Fruit fly (Drosophila melanogaster) whole organism, pupa: ENCODE data around the gene Sbp2.

ENCODE experiments used
- CG10348 ChIP-seq: fragments of 200-800 bp; sonication (Bioruptor generic); IDR thresholded peaks from 2 replicates; pipeline ENCODE4 v1.3.6; 2022; ENCODE audit warnings: missing biosample characterization, missing genetic modification characterization
- CG12605 ChIP-seq: fragments of 200-800 bp; sonication (Bioruptor generic); IDR thresholded peaks from 2 replicates; pipeline ENCODE4 v1.3.6; 2022; ENCODE audit warnings: missing biosample characterization, missing genetic modification characterization
- CG13204 ChIP-seq: fragments of 200-800 bp; sonication (Bioruptor generic); optimal IDR thresholded peaks from 2 replicates; lab custom pipeline; 2018; ENCODE audit warnings: missing biosample characterization, mild to moderate bottlenecking, missing genetic modification characterization, moderate library complexity
- CG14655 ChIP-seq: fragments of 200-800 bp; sonication (Bioruptor generic); optimal IDR thresholded peaks from 3 replicates; lab custom pipeline; 2017; ENCODE audit warnings: mild to moderate bottlenecking, missing biosample characterization, missing genetic modification reagents, missing genetic modification characterization
- CG15710 ChIP-seq: fragments of 200-800 bp; sonication (Bioruptor generic); optimal IDR thresholded peaks from 2 replicates; lab custom pipeline; 2018; ENCODE audit warnings: missing biosample characterization, mild to moderate bottlenecking, missing genetic modification characterization, moderate library complexity
- CG17806 ChIP-seq: fragments of 200-800 bp; sonication (Bioruptor generic); optimal IDR thresholded peaks from 2 replicates; lab custom pipeline; 2018; ENCODE audit warnings: missing biosample characterization, mild to moderate bottlenecking, missing genetic modification characterization, moderate library complexity
- CG32121 ChIP-seq: fragments of 200-800 bp; sonication (Bioruptor generic); IDR thresholded peaks from 2 replicates; pipeline ENCODE4 v1.3.6; 2022; ENCODE audit warnings: missing biosample characterization, missing genetic modification characterization
- CG34367 ChIP-seq: fragments of 200-800 bp; sonication (Bioruptor generic); optimal IDR thresholded peaks from 2 replicates; lab custom pipeline; 2018; ENCODE audit warnings: missing biosample characterization, mild to moderate bottlenecking, missing genetic modification characterization
- CG4496 ChIP-seq: fragments of 200-800 bp; sonication (Bioruptor generic); IDR thresholded peaks from 3 replicates; pipeline ENCODE4 v1.3.6; 2022; ENCODE audit warnings: missing biosample characterization, missing genetic modification characterization
- CG8159 ChIP-seq: fragments of 200-800 bp; sonication (Bioruptor generic); optimal IDR thresholded peaks from 3 replicates; lab custom pipeline; 2018; ENCODE audit warnings: missing biosample characterization, mild to moderate bottlenecking, missing genetic modification characterization, moderate library complexity
- CG8301 ChIP-seq: fragments of 200-800 bp; sonication (Bioruptor generic); optimal IDR thresholded peaks from 2 replicates; lab custom pipeline; 2018; ENCODE audit warnings: missing biosample characterization, mild to moderate bottlenecking, missing genetic modification characterization
- CG9948 ChIP-seq: fragments of 200-800 bp; sonication (Bioruptor generic); optimal IDR thresholded peaks from 2 replicates; lab custom pipeline; 2018; ENCODE audit warnings: missing biosample characterization, mild to moderate bottlenecking, missing genetic modification characterization, moderate library complexity
- D1 ChIP-seq: fragments of 200-800 bp; sonication (Bioruptor generic); optimal IDR thresholded peaks from 2 replicates; lab custom pipeline; 2018; ENCODE audit warnings: missing biosample characterization, mild to moderate bottlenecking, missing genetic modification characterization, moderate library complexity
- EcR ChIP-seq: fragments of 200-800 bp; sonication (Bioruptor generic); optimal IDR thresholded peaks from 3 replicates; lab custom pipeline; 2019; ENCODE audit warnings: missing biosample characterization, missing genetic modification characterization, mild to moderate bottlenecking, moderate library complexity, missing genetic modification reagents
- Ets98B ChIP-seq: fragments of 200-800 bp; sonication (Bioruptor generic); IDR thresholded peaks from 2 replicates; pipeline ENCODE4 v1.3.6; 2022; ENCODE audit warnings: missing biosample characterization, missing genetic modification characterization
- Pif1A ChIP-seq: fragments of 200-800 bp; sonication (Bioruptor generic); optimal IDR thresholded peaks from 3 replicates; lab custom pipeline; 2016; ENCODE audit warnings: missing biosample characterization, missing genetic modification characterization
- Pif1B ChIP-seq: fragments of 200-800 bp; sonication (Bioruptor generic); optimal IDR thresholded peaks from 3 replicates; lab custom pipeline; 2016; ENCODE audit warnings: missing biosample characterization, missing genetic modification characterization
- Snoo ChIP-seq: fragments of 200-800 bp; sonication (Bioruptor generic); optimal IDR thresholded peaks from 3 replicates; lab custom pipeline; 2017; ENCODE audit warnings: missing biosample characterization, mild to moderate bottlenecking, missing genetic modification characterization, inconsistent platforms
- fd96Ca ChIP-seq: fragments of 200-800 bp; sonication (Bioruptor generic); IDR thresholded peaks from 3 replicates; pipeline ENCODE4 v1.3.6; 2022; ENCODE audit warnings: missing biosample characterization, missing genetic modification characterization
- gl ChIP-seq: fragments of 200-800 bp; sonication (Bioruptor generic); optimal IDR thresholded peaks from 2 replicates; lab custom pipeline; 2018; ENCODE audit warnings: missing biosample characterization, mild to moderate bottlenecking, missing genetic modification characterization
- rn ChIP-seq: fragments of 200-800 bp; sonication (Bioruptor generic); IDR thresholded peaks from 2 replicates; pipeline ENCODE4 v1.3.6; 2022; ENCODE audit warnings: missing biosample characterization, missing genetic modification characterization

Gene Sbp2

dm6 chr3L:8306880-8307279 is 2.9 kb downstream of the Sbp2 start, which contains the start of gene Gr66a:
Gene Gr66a (minus strand): TSS chr3L:8306980.
- TF ChIP-seq Snoo (tag; lab: Kevin White, UChicago) = no peak
- no peak for TF ChIP-seq CG32121
- no peak for TF ChIP-seq CG14655 (GFP tag; lab: Kevin White, UChicago)
- TF ChIP-seq CG15710 (tag; lab: Kevin White, UChicago) = no peak
- no peak for TF ChIP-seq CG4496 (GFP tag; lab: Robert Waterston, UW)
- no peak for TF ChIP-seq CG17806 (tag; lab: Kevin White, UChicago)
- no peak for TF ChIP-seq CG12605 (GFP tag; lab: Robert Waterston, UW)
- TF ChIP-seq Pif1A (GFP tag; lab: Kevin White, UChicago) = no peak
- TF ChIP-seq CG8159 (tag; lab: Kevin White, UChicago) = no peak
- no peak for TF ChIP-seq gl
- TF ChIP-seq, all 21 proteins: peak for 0

- TF ChIP-seq gl (no peak), CG10348 (no peak), CG34367 (tag; lab: Kevin White, UChicago) (peak; percentile 21), Pif1A (GFP tag; lab: Kevin White, UChicago) (no peak), rn (GFP tag; lab: Robert Waterston, UW) (no peak), D1 (tag; lab: Kevin White, UChicago) (no peak), CG9948 (tag; lab: Kevin White, UChicago) (peak; percentile 43), Pif1B (GFP tag; lab: Kevin White, UChicago) (no peak), CG17806 (tag; lab: Kevin White, UChicago) (peak; percentile 33), Snoo (tag; lab: Kevin White, UChicago) (peak; percentile 62), CG8159 (tag; lab: Kevin White, UChicago) (no peak), CG15710 (tag; lab: Kevin White, UChicago) (peak; percentile 69)
Observed at dm6 chr3L:8308891-8309352, 5.0 kb downstream of the Sbp2 start, which contains the start of gene BI-1. Gene BI-1 (minus strand): TSS chr3L:8308941.

- TF ChIP-seq CG4496 (GFP tag; lab: Robert Waterston, UW) (no peak), fd96Ca (GFP tag; lab: Robert Waterston, UW) (peak; percentile 42; the same call in 1 of the 3 replicates), CG17806 (tag; lab: Kevin White, UChicago) (no peak)
Observed at dm6 chr3L:8312290-8312689, 8.3 kb downstream of the Sbp2 start.

- TF ChIP-seq CG13204 (GFP tag; lab: Kevin White, UChicago) (no peak), Pif1A (GFP tag; lab: Kevin White, UChicago) (peak; percentile 32), fd96Ca (GFP tag; lab: Robert Waterston, UW) (no peak), CG17806 (tag; lab: Kevin White, UChicago) (no peak), CG4496 (GFP tag; lab: Robert Waterston, UW) (peak; percentile 63; the same call in 2 of the 3 replicates), CG34367 (tag; lab: Kevin White, UChicago) (no peak), CG14655 (GFP tag; lab: Kevin White, UChicago) (no peak), CG12605 (GFP tag; lab: Robert Waterston, UW) (no peak), Pif1B (GFP tag; lab: Kevin White, UChicago) (no peak), CG8159 (tag; lab: Kevin White, UChicago) (no peak), Ets98B (GFP tag; lab: Robert Waterston, UW) (peak; percentile 48; the same call in 1 of the 2 replicates)
Observed at dm6 chr3L:8314788-8315140, 10.8 kb downstream of the Sbp2 start.

- TF ChIP-seq CG34367 (tag; lab: Kevin White, UChicago) (peak; percentile 17), CG9948 (tag; lab: Kevin White, UChicago) (peak; percentile 6), CG15710 (tag; lab: Kevin White, UChicago) (no peak), CG17806 (tag; lab: Kevin White, UChicago) (peak; percentile 13), Ets98B (GFP tag; lab: Robert Waterston, UW) (peak; percentile 19; the same call in 1 of the 2 replicates), Snoo (tag; lab: Kevin White, UChicago) (no peak), CG4496 (GFP tag; lab: Robert Waterston, UW) (peak; percentile 42; the same call in 1 of the 3 replicates)
Observed at dm6 chr3L:8315141-8315816, 11.3 kb downstream of the Sbp2 start, which contains the start of gene Cpsf6. Gene Cpsf6 (minus strand): TSS chr3L:8315502.

dm6 chr3L:8318916-8319506 is 15.1 kb downstream of the Sbp2 start, which contains the start of gene CG43059:
Gene CG43059 (minus strand): TSS chr3L:8318966.
- TF ChIP-seq CG12605 (GFP tag; lab: Robert Waterston, UW) (peak; percentile 82), CG4496 (GFP tag; lab: Robert Waterston, UW) (peak; percentile 91), CG8301 (tag; lab: Kevin White, UChicago) (peak; percentile 88), Ets98B (GFP tag; lab: Robert Waterston, UW) (peak; percentile 92), CG15710 (tag; lab: Kevin White, UChicago) (no peak), CG17806 (tag; lab: Kevin White, UChicago) (no peak), D1 (tag; lab: Kevin White, UChicago) (no peak), Pif1A (GFP tag; lab: Kevin White, UChicago) (peak; percentile 38), CG32121 (peak; percentile 93), fd96Ca (GFP tag; lab: Robert Waterston, UW) (peak; percentile 87), CG8159 (tag; lab: Kevin White, UChicago) (no peak), CG13204 (GFP tag; lab: Kevin White, UChicago) (no peak), Pif1B (GFP tag; lab: Kevin White, UChicago) (no peak), rn (GFP tag; lab: Robert Waterston, UW) (peak; percentile 82), CG14655 (GFP tag; lab: Kevin White, UChicago) (peak; percentile 82), CG34367 (tag; lab: Kevin White, UChicago) (no peak), CG9948 (tag; lab: Kevin White, UChicago) (no peak), EcR (GFP tag; lab: Kevin White, UChicago) (no peak), gl (no peak), Snoo (tag; lab: Kevin White, UChicago) (no peak), CG10348 (peak; percentile 56; the same call in 1 of the 2 replicates)
